Fruit fly (Drosophila melanogaster): ENCODE data around the gene Eip93F.

The Eip93F gene

DNA sequence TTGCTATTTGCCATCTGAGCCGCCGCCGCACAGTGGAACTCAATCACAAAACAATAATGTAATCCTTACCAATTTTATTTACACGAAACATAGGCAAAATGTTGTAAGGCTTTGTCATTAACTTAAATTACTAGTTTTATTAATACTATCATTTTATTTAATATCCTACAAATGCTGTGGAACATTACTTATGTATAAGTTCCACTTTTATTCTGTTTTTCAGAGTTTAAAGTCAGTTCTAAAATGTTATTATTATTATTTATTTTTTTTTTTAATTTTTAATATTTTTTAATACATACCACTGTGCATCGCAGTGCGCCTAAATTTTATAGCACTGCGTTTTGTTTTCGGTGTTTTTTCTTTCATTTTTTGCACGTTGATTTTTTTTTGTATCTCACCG is 17.6 kb upstream of the Eip93F start:
- peak; percentile 93 for TF ChIP-seq CG15336 (GFP tag; IDR thresholded peaks at IDR 0.05)
- TF ChIP-seq dsx (GFP tag; optimal IDR thresholded peaks at IDR 0.05; ENCODE audit: poor library complexity, severe bottlenecking): no peak
- peak; percentile 11 for TF ChIP-seq dac (GFP tag; optimal IDR thresholded peaks at IDR 0.05)
- TF ChIP-seq lz (GFP tag; optimal IDR thresholded peaks at IDR 0.05): no peak
- peak; percentile 15 for TF ChIP-seq CG9139 (GFP tag; optimal IDR thresholded peaks at IDR 0.05)
- peak; percentile 26 for TF ChIP-seq esn (GFP tag; optimal IDR thresholded peaks at IDR 0.05)
- peak; percentile 38; the same call in 1 of the 2 replicates for TF ChIP-seq Gug (GFP tag; IDR thresholded peaks at IDR 0.05)
- peak; percentile 88 for TF ChIP-seq eg (GFP tag; IDR thresholded peaks at IDR 0.05)
- peak; percentile 18 for TF ChIP-seq Smox (GFP tag; optimal IDR thresholded peaks at IDR 0.05)
- TF ChIP-seq CG34406 (GFP tag; optimal IDR thresholded peaks at IDR 0.05): peak; percentile 66
- TF ChIP-seq Sox14 (GFP tag; optimal IDR thresholded peaks at IDR 0.05): no peak
- peak; percentile 8 for TF ChIP-seq Sox102F (GFP tag; optimal IDR thresholded peaks at IDR 0.05)
- peak; percentile 73 for TF ChIP-seq achi (GFP tag; optimal IDR thresholded peaks at IDR 0.05)
- TF ChIP-seq CG6808 (GFP tag; optimal IDR thresholded peaks at IDR 0.05): no peak
- TF ChIP-seq cyc (GFP tag; optimal IDR thresholded peaks at IDR 0.05): no peak
- TF ChIP-seq Eip78C (GFP tag): peak; percentile 89
- peak; percentile 7 for TF ChIP-seq CG8319 (GFP tag; optimal IDR thresholded peaks at IDR 0.05)
- TF ChIP-seq salr (GFP tag; optimal IDR thresholded peaks at IDR 0.05): peak in 1 of 2 experiments; percentile 81
- TF ChIP-seq CG11294 (GFP tag; IDR thresholded peaks at IDR 0.05): peak; percentile 75
- no peak for TF ChIP-seq fd85E (GFP tag; optimal IDR thresholded peaks at IDR 0.05)
- TF ChIP-seq fkh (GFP tag; optimal IDR thresholded peaks at IDR 0.05): no peak
- TF ChIP-seq OdsH (GFP tag; optimal IDR thresholded peaks at IDR 0.05): peak; percentile 76
- peak in 1 of 2 experiments; percentile 24 for TF ChIP-seq ss (GFP tag; optimal IDR thresholded peaks at IDR 0.05)
- peak; percentile 70 for TF ChIP-seq acj6 (GFP tag; optimal IDR thresholded peaks at IDR 0.05)
- peak; percentile 28 for TF ChIP-seq spab (GFP tag; optimal IDR thresholded peaks at IDR 0.05)
- no peak for TF ChIP-seq Eip93F (GFP tag; optimal IDR thresholded peaks at IDR 0.05)
- TF ChIP-seq Met (GFP tag; optimal IDR thresholded peaks at IDR 0.05): peak; percentile 25
- TF ChIP-seq Sox15 (GFP tag; optimal IDR thresholded peaks at IDR 0.05): peak; percentile 30
- TF ChIP-seq CG10631 (GFP tag; optimal IDR thresholded peaks at IDR 0.05): peak; percentile 53
- TF ChIP-seq pdm3 (GFP tag; optimal IDR thresholded peaks at IDR 0.05): peak; percentile 55
- peak; percentile 77 for TF ChIP-seq CG4318 (GFP tag; optimal IDR thresholded peaks at IDR 0.05)
- peak; percentile 75 for TF ChIP-seq Hr4 (GFP tag; optimal IDR thresholded peaks at IDR 0.05)
- peak; percentile 50 for TF ChIP-seq Ets96B (tag; optimal IDR thresholded peaks at IDR 0.05)
- peak; percentile 56; the same call in 1 of the 3 replicates for TF ChIP-seq CG6163 (GFP tag; IDR thresholded peaks at IDR 0.05)
- TF ChIP-seq Lpt (GFP tag; optimal IDR thresholded peaks at IDR 0.05): peak; percentile 54
- TF ChIP-seq topi (GFP tag; optimal IDR thresholded peaks at IDR 0.05): peak; percentile 8
- peak; percentile 70 for TF ChIP-seq CG8632 (GFP tag; optimal IDR thresholded peaks at IDR 0.05)
- TF ChIP-seq CG8119 (GFP tag; IDR thresholded peaks at IDR 0.05): peak; percentile 90
- no peak for TF ChIP-seq CG1621 (tag; optimal IDR thresholded peaks at IDR 0.05)
- no peak for TF ChIP-seq Hr38 (GFP tag; optimal IDR thresholded peaks at IDR 0.05)
- TF ChIP-seq vri (GFP tag; optimal IDR thresholded peaks at IDR 0.05): no peak
- no peak for TF ChIP-seq CG6854 (GFP tag; optimal IDR thresholded peaks at IDR 0.05)
- TF ChIP-seq CG6792 (GFP tag; optimal IDR thresholded peaks at IDR 0.05): peak; percentile 42
- no peak for TF ChIP-seq Ets21C (GFP tag; optimal IDR thresholded peaks at IDR 0.05)
- peak; percentile 38 for TF ChIP-seq CG3919 (GFP tag; optimal IDR thresholded peaks at IDR 0.05)
- peak; percentile 66 for TF ChIP-seq svp (GFP tag)
- TF ChIP-seq CG10669 (GFP tag; optimal IDR thresholded peaks at IDR 0.05): no peak
- TF ChIP-seq CG31627 (GFP tag; optimal IDR thresholded peaks at IDR 0.05): no peak
- peak; percentile 26 for TF ChIP-seq CG11902 (GFP tag; optimal IDR thresholded peaks at IDR 0.05)
- TF ChIP-seq Hr39 (GFP tag; optimal IDR thresholded peaks at IDR 0.05): no peak
- TF ChIP-seq CG6276 (GFP tag; optimal IDR thresholded peaks at IDR 0.05): peak; percentile 73
- TF ChIP-seq CG7368 (GFP tag; optimal IDR thresholded peaks at IDR 0.05): peak; percentile 19
- TF ChIP-seq CG32006 (GFP tag; optimal IDR thresholded peaks at IDR 0.05): peak; percentile 90

All from whole organism, prepupa.